Worm (Caenorhabditis elegans): ENCODE measurements around the gene pal-1.

pal-1 gene

ce11 chrIII:4829440-4829839 lies 20.1 kb upstream of the pal-1 start, which contains the start of gene F26A1.9:
Gene F26A1.9, minus strand, starts transcription at chrIII:4829540.
- no peak for TF ChIP-seq elt-2 (tag; optimal IDR thresholded peaks at IDR 0.05)
- no peak for TF ChIP-seq nhr-77 (tag; optimal IDR thresholded peaks at IDR 0.05)
- TF ChIP-seq ceh-9 (tag; optimal IDR thresholded peaks at IDR 0.05): no peak
- TF ChIP-seq ztf-4 (tag; optimal IDR thresholded peaks at IDR 0.05): no peak
- TF ChIP-seq elt-3 (tag; optimal IDR thresholded peaks at IDR 0.05): no peak
- TF ChIP-seq ZK546.5 (tag; optimal IDR thresholded peaks at IDR 0.05): no peak
- no peak for TF ChIP-seq nhr-11 (tag; optimal IDR thresholded peaks at IDR 0.05)
- TF ChIP-seq unc-62 (GFP tag; optimal IDR thresholded peaks at IDR 0.05): no peak
- TF ChIP-seq egl-5 (tag; optimal IDR thresholded peaks at IDR 0.05): no peak
- TF ChIP-seq nhr-76 (tag; optimal IDR thresholded peaks at IDR 0.05): no peak
- no peak for TF ChIP-seq tbx-2 (tag; optimal IDR thresholded peaks at IDR 0.05)
- TF ChIP-seq sea-2 (GFP tag; optimal IDR thresholded peaks at IDR 0.05): no peak
- TF ChIP-seq lsy-12 (tag; optimal IDR thresholded peaks at IDR 0.05): no peak
- no peak for TF ChIP-seq ceh-82 (tag; optimal IDR thresholded peaks at IDR 0.05)
- TF ChIP-seq mdl-1 (tag; optimal IDR thresholded peaks at IDR 0.05): no peak
- TF ChIP-seq fkh-2 (tag; optimal IDR thresholded peaks at IDR 0.05): no peak
- TF ChIP-seq nhr-67 (tag; optimal IDR thresholded peaks at IDR 0.05): no peak
- no peak for TF ChIP-seq elt-1 (tag; optimal IDR thresholded peaks at IDR 0.05)

- TF ChIP-seq ama-1 (optimal IDR thresholded peaks at IDR 0.05) (no peak), lin-39 (tag; optimal IDR thresholded peaks at IDR 0.05) (no peak), pha-4 (tag; optimal IDR thresholded peaks at IDR 0.05) (no peak), nhr-77 (tag; optimal IDR thresholded peaks at IDR 0.05) (no peak), ztf-11 (tag; optimal IDR thresholded peaks at IDR 0.05) (no peak), skn-1 (tag; optimal IDR thresholded peaks at IDR 0.05) (no peak), pqm-1 (tag; optimal IDR thresholded peaks at IDR 0.05) (no peak), nhr-237 (tag; optimal IDR thresholded peaks at IDR 0.05) (no peak), nhr-23 (tag; optimal IDR thresholded peaks at IDR 0.05) (no peak), fkh-10 (GFP tag; optimal IDR thresholded peaks at IDR 0.05) (no peak), nhr-28 (tag; optimal IDR thresholded peaks at IDR 0.05) (no peak)
Observed at ce11 chrIII:4826606-4827005, 17.2 kb upstream of the pal-1 start, which contains the start of gene F26A1.3. Gene F26A1.3, plus strand, starts transcription at chrIII:4826906.

ce11 chrIII:4822140-4822539 lies 12.8 kb upstream of the pal-1 start, which contains the start of gene F26A1.8:
Gene F26A1.8, minus strand, starts transcription at chrIII:4822240.
- TF ChIP-seq ama-1 (optimal IDR thresholded peaks at IDR 0.05) (no peak), zag-1 (tag; optimal IDR thresholded peaks at IDR 0.05) (no peak), eor-1 (tag; optimal IDR thresholded peaks at IDR 0.05) (no peak), egl-5 (tag; optimal IDR thresholded peaks at IDR 0.05) (no peak)

ce11 chrIII:4819843-4820242 lies 10.5 kb upstream of the pal-1 start, which contains the start of gene F26A1.7:
Gene F26A1.7, minus strand, starts transcription at chrIII:4819943.
- TF ChIP-seq elt-1 (tag; optimal IDR thresholded peaks at IDR 0.05) (no peak), elt-3 (tag; optimal IDR thresholded peaks at IDR 0.05) (no peak), daf-12 (tag; optimal IDR thresholded peaks at IDR 0.05) (no peak), nhr-12 (tag; optimal IDR thresholded peaks at IDR 0.05) (no peak), aly-2 (tag; optimal IDR thresholded peaks at IDR 0.05) (no peak), ztf-4 (tag; optimal IDR thresholded peaks at IDR 0.05) (no peak), snpc-4 (tag; optimal IDR thresholded peaks at IDR 0.05) (no peak), ztf-11 (tag; optimal IDR thresholded peaks at IDR 0.05) (no peak), egl-5 (tag; optimal IDR thresholded peaks at IDR 0.05) (no peak), fkh-2 (tag; optimal IDR thresholded peaks at IDR 0.05) (no peak), nhr-76 (tag; optimal IDR thresholded peaks at IDR 0.05) (no peak), nfya-1 (tag; optimal IDR thresholded peaks at IDR 0.05; ENCODE audit: insufficient read depth) (no peak)

ce11 chrIII:4817240-4817639 lies 7.9 kb upstream of the pal-1 start, which contains the start of gene F26A1.4:
Gene F26A1.4, plus strand, starts transcription at chrIII:4817540.
- TF ChIP-seq R02D3.7 (tag; optimal IDR thresholded peaks at IDR 0.05) (no peak), eor-1 (tag; optimal IDR thresholded peaks at IDR 0.05) (no peak), tbx-2 (tag; optimal IDR thresholded peaks at IDR 0.05) (no peak), fkh-10 (GFP tag; optimal IDR thresholded peaks at IDR 0.05) (no peak), nhr-28 (tag; optimal IDR thresholded peaks at IDR 0.05) (no peak), ama-1 (optimal IDR thresholded peaks at IDR 0.05) (no peak)
